Worm (Caenorhabditis elegans): Measurements from ENCODE around the gene nhr-195.

DNA sequence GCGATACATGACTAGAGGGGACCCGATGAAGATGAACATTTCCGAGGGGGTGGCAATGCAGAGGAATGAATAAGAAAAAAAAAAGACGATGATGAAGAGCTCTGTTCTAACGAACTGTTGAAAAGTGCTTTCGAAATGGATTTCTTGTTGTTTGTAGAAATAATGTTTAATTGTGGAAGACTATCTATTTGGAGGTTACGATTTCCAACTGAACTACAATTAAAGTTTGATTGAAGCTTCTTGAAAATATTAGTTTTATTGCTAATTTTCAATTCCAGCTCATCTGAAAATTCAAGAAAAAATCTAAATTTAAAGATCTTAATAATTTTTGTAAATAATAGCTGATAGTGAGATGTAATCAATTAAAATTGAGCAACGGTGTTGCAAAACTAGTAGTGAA, 27.7 kb downstream of the nhr-195 start:
- TF ChIP-seq him-1 (tag; optimal IDR thresholded peaks at IDR 0.05) (no peak), dao-5 (tag; optimal IDR thresholded peaks at IDR 0.05) (no peak)
